Worm (Caenorhabditis elegans): Measurements from ENCODE around the gene clec-180.

clec-180 gene

ce11 chrIV:7530226-7531070, 38.2 kb upstream of the clec-180 start:
- TF ChIP-seq nhr-28 (tag; optimal IDR thresholded peaks at IDR 0.05) (peak; percentile 34), cey-2 (tag; optimal IDR thresholded peaks at IDR 0.05; ENCODE audit: borderline replicate concordance, insufficient read depth) (peak; percentile 30), nhr-48 (tag; optimal IDR thresholded peaks at IDR 0.05) (no peak), aha-1 (tag) (peak; percentile 92), hmg-1.1 (GFP tag; IDR thresholded peaks at IDR 0.05) (no peak), unc-62 (GFP tag; optimal IDR thresholded peaks at IDR 0.05 in 1 of 2) (peak in 1 of 2 experiments; percentile 90), unc-62 (tag; optimal IDR thresholded peaks at IDR 0.05) (no peak), F44E2.7 (GFP tag; IDR thresholded peaks at IDR 0.05) (no peak), lim-7 (GFP tag; IDR thresholded peaks at IDR 0.05) (no peak), lin-13 (GFP tag; optimal IDR thresholded peaks at IDR 0.05) (no peak), T26A8.4 (GFP tag; IDR thresholded peaks at IDR 0.05) (no peak), ceh-62 (tag; optimal IDR thresholded peaks at IDR 0.05) (no peak), hlh-30 (tag; optimal IDR thresholded peaks at IDR 0.05; ENCODE audit: insufficient read depth) (peak; percentile 33), mdl-1 (tag; optimal IDR thresholded peaks at IDR 0.05) (peak in 1 of 2 experiments; percentile 34), lin-1 (GFP tag; IDR thresholded peaks at IDR 0.05) (no peak), T20F7.1 (GFP tag; optimal IDR thresholded peaks at IDR 0.05) (no peak), fkh-10 (GFP tag; optimal IDR thresholded peaks at IDR 0.05) (no peak)

ce11 chrIV:7532360-7532759, 36.3 kb upstream of the clec-180 start, which contains the start of gene R05G6.1:
Gene R05G6.1 (plus strand): TSS chrIV:7532660.
- TF ChIP-seq nhr-48 (tag; optimal IDR thresholded peaks at IDR 0.05) (no peak), lsy-2 (tag; optimal IDR thresholded peaks at IDR 0.05) (no peak), ctbp-1 (GFP tag; IDR thresholded peaks at IDR 0.05) (no peak), D1046.2 (GFP tag; IDR thresholded peaks at IDR 0.05) (no peak), lin-39 (tag; optimal IDR thresholded peaks at IDR 0.05) (no peak)

DNA sequence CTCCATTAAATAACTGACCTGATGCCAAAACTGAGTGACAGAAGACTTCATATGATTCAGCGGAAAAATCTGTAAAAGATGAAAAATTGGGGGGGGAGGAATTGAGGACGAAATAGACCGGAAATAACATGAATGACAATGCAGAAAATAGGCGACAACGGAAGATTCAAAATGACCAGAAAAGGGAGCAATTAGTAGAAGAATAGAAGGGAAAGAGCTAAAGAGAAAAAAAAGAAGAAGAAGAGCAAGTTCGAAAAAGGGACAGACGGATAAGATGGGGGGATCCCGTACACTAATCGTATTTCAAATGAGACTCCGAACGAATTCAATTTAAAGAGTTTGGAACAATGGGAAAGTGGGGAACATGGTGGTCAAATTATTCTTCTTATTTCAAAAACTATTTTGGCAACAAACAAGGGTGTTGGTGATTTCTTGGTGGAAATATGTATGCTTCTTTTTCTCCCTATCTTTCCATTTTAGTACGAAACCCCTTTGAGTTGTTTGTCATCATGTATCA, 26.1 kb upstream of the clec-180 start, which contains the start of gene R05G6.10:
TSS of gene R05G6.10 (minus strand) at position 51 of the 517 bp plus-strand sequence.
- no peak for TF ChIP-seq zip-11 (GFP tag; IDR thresholded peaks at IDR 0.05)
- peak in 1 of 2 experiments; percentile 88 for TF ChIP-seq unc-62 (GFP tag; optimal IDR thresholded peaks at IDR 0.05 in 1 of 2)
- TF ChIP-seq unc-62 (tag; optimal IDR thresholded peaks at IDR 0.05) = no peak

ce11 chrIV:7543662-7544061, 25.0 kb upstream of the clec-180 start:
- TF ChIP-seq arid-1 (GFP tag; conservative IDR thresholded peaks at IDR 0.05) = no peak
- no peak for TF ChIP-seq nhr-6 (tag; optimal IDR thresholded peaks at IDR 0.05)
- no peak for TF ChIP-seq nhr-25 (tag; optimal IDR thresholded peaks at IDR 0.05; ENCODE audit: borderline replicate concordance, insufficient read depth)
- no peak for TF ChIP-seq ceh-32 (tag; optimal IDR thresholded peaks at IDR 0.05; ENCODE audit: poor library complexity)
- TF ChIP-seq aha-1 (tag) = peak; percentile 39
- TF ChIP-seq unc-62 (GFP tag; optimal IDR thresholded peaks at IDR 0.05 in 1 of 2) = peak in 1 of 2 experiments; percentile 95
- no peak for TF ChIP-seq unc-62 (tag; optimal IDR thresholded peaks at IDR 0.05)
- TF ChIP-seq ama-1 (optimal IDR thresholded peaks at IDR 0.05) = no peak

- TF ChIP-seq dve-1 (tag; optimal IDR thresholded peaks at IDR 0.05; ENCODE audit: insufficient read depth) (no peak), snpc-1.2 (GFP tag; IDR thresholded peaks at IDR 0.05) (peak; percentile 85), hif-1 (tag; optimal IDR thresholded peaks at IDR 0.05) (no peak), jun-1 (tag; optimal IDR thresholded peaks at IDR 0.05) (no peak), lin-1 (GFP tag; IDR thresholded peaks at IDR 0.05) (no peak), R02D3.7 (tag; optimal IDR thresholded peaks at IDR 0.05) (no peak), F37D6.2 (tag; optimal IDR thresholded peaks at IDR 0.05) (no peak), zfp-3 (GFP tag; conservative IDR thresholded peaks at IDR 0.05) (no peak), daf-19 (GFP tag; conservative IDR thresholded peaks at IDR 0.05) (no peak), hmg-1.1 (GFP tag; IDR thresholded peaks at IDR 0.05) (no peak), spr-3 (GFP tag; optimal IDR thresholded peaks at IDR 0.05) (no peak), zag-1 (tag; optimal IDR thresholded peaks at IDR 0.05) (no peak), ces-1 (GFP tag; optimal IDR thresholded peaks at IDR 0.05) (no peak), gei-8 (GFP tag; optimal IDR thresholded peaks at IDR 0.05) (no peak), T20F7.1 (GFP tag; optimal IDR thresholded peaks at IDR 0.05) (no peak), mdt-29 (GFP tag; IDR thresholded peaks at IDR 0.05) (no peak)
Measured at ce11 chrIV:7547843-7548578, 20.7 kb upstream of the clec-180 start, which contains the start of the genes cdd-2 and oef-1. Gene cdd-2 (minus strand): TSS chrIV:7547893. Gene oef-1 (plus strand): TSS chrIV:7548417.

Measured in whole organism, L4 larva.